Worm (Caenorhabditis elegans) whole organism, young adult: ENCODE data around the gene F44E5.2.

Experiments used
- F33H1.4 ChIP-seq: fragments of 200-800 bp; sonication (Bioruptor generic); IDR thresholded peaks from 2 replicates; pipeline ENCODE4 v1.3.6; 2022; ENCODE audit warnings: missing genetic modification reagents, missing genetic modification characterization, missing compliant biosample characterization
- ama-1 ChIP-seq, 3 experiments: fragments of 150-350 bp in 1 of 3; sonication (generic microtip) in 2 of 3; optimal IDR thresholded peaks; 2 replicates each; lab custom pipeline; 2014 to 2018; ENCODE audit warnings: missing biosample characterization in 2 of 3, missing genetic modification characterization in 2 of 3, missing genetic modification reagents in 2 of 3
- dox-1 ChIP-seq: fragments of 200-800 bp; sonication (Bioruptor generic); IDR thresholded peaks from 2 replicates; pipeline ENCODE4 v1.3.6; 2022; ENCODE audit warnings: missing genetic modification reagents, missing genetic modification characterization, missing compliant biosample characterization
- dpl-1 ChIP-seq: fragments of 150-350 bp; optimal IDR thresholded peaks from 2 replicates; lab custom pipeline; 2014; ENCODE audit warnings: missing biosample characterization, missing genetic modification reagents, missing genetic modification characterization
- ets-4 ChIP-seq: fragments of 200-800 bp; sonication (Bioruptor generic); optimal IDR thresholded peaks from 2 replicates; lab custom pipeline; 2018; ENCODE audit warnings: mild to moderate bottlenecking, missing genetic modification characterization, missing compliant biosample characterization
- fkh-3 ChIP-seq: sonication (generic microtip); optimal IDR thresholded peaks from 2 replicates; lab custom pipeline; 2016; ENCODE audit warnings: mild to moderate bottlenecking, missing genetic modification characterization, missing compliant biosample characterization
- hlh-12 ChIP-seq: sonication (generic microtip); optimal IDR thresholded peaks from 2 replicates; lab custom pipeline; 2016; ENCODE audit warnings: missing genetic modification characterization, missing compliant biosample characterization
- nfya-1 ChIP-seq: sonication (generic microtip); optimal IDR thresholded peaks from 2 replicates; lab custom pipeline; 2017; ENCODE audit warnings: antibody characterized with exemption, missing compliant biosample characterization, missing genetic modification characterization, borderline replicate concordance; ENCODE audit not compliant: insufficient read depth
- unc-130 ChIP-seq: sonication (generic microtip); optimal IDR thresholded peaks from 2 replicates; lab custom pipeline; 2016; ENCODE audit warnings: missing genetic modification reagents, missing genetic modification characterization, missing compliant biosample characterization

- TF ChIP-seq ama-1 (optimal IDR thresholded peaks at IDR 0.05; lab: Kevin White, UChicago) (no peak), ama-1 (GFP tag; optimal IDR thresholded peaks at IDR 0.05; lab: Kevin White, UChicago) (no peak), dpl-1 (GFP tag; lab: Kevin White, UChicago) (peak; percentile 97), unc-130 (peak; percentile 91), nfya-1 (tag; lab: Kevin White, UChicago) (no peak), hlh-12 (tag; lab: Kevin White, UChicago) (no peak), F33H1.4 (GFP tag; lab: Robert Waterston, UW) (peak; percentile 89), ets-4 (no peak), fkh-3 (no peak), dox-1 (peak; percentile 89)
Measured at ce11 chrII:11782493-11782892, 15.9 kb downstream of the F44E5.2 start, which contains the start of gene F43G6.16.
